Fruit fly (Drosophila melanogaster) whole organism, embryonic: ENCODE measurements around the gene Sce.
A peak's percentile ranks its signal among the peaks of the same experiment; 100 is the strongest.

Experiments used
- CG10366 ChIP-seq: fragments of 200-800 bp; sonication (Bioruptor generic); IDR thresholded peaks from 2 replicates; pipeline ENCODE4 v1.3.6; 2022; ENCODE audit warnings: missing biosample characterization, missing genetic modification characterization
- CG11695 ChIP-seq: fragments of 200-800 bp; sonication (Bioruptor generic); IDR thresholded peaks from 3 replicates; pipeline ENCODE4 v1.3.6; 2022; ENCODE audit warnings: missing biosample characterization, missing genetic modification characterization
- CG13624 ChIP-seq: fragments of 200-800 bp; sonication (Bioruptor generic); optimal IDR thresholded peaks from 2 replicates; lab custom pipeline; 2016; ENCODE audit warnings: missing biosample characterization, missing genetic modification characterization
- CG14014 ChIP-seq: fragments of 200-800 bp; sonication (Bioruptor generic); IDR thresholded peaks from 2 replicates; pipeline ENCODE4 v1.3.6; 2022; ENCODE audit warnings: missing biosample characterization, missing genetic modification characterization
- CG14860 ChIP-seq: fragments of 200-800 bp; sonication (Bioruptor generic); IDR thresholded peaks from 3 replicates; pipeline ENCODE4 v1.3.6; 2022; ENCODE audit warnings: missing biosample characterization, missing genetic modification characterization; ENCODE audit not compliant: partially characterized antibody
- CG15696 ChIP-seq: fragments of 200-800 bp; sonication (Bioruptor generic); optimal IDR thresholded peaks from 2 replicates; lab custom pipeline; 2019; ENCODE audit warnings: missing biosample characterization, mild to moderate bottlenecking, missing genetic modification characterization, moderate library complexity
- CG18599 ChIP-seq: fragments of 200-800 bp; sonication (Bioruptor generic); optimal IDR thresholded peaks from 3 replicates; lab custom pipeline; 2017; ENCODE audit warnings: missing biosample characterization, missing genetic modification characterization, mild to moderate bottlenecking, moderate library complexity, missing genetic modification reagents
- CG2116 ChIP-seq: fragments of 200-800 bp; sonication (Bioruptor generic); optimal IDR thresholded peaks from 3 replicates; lab custom pipeline; 2018; ENCODE audit warnings: missing biosample characterization, mild to moderate bottlenecking, missing genetic modification characterization
- CG4328 ChIP-seq: fragments of 200-800 bp; sonication (Bioruptor generic); optimal IDR thresholded peaks from 3 replicates; lab custom pipeline; 2017; ENCODE audit warnings: missing biosample characterization, missing genetic modification reagents, missing genetic modification characterization
- CG43689 ChIP-seq: fragments of 200-800 bp; sonication (Bioruptor generic); IDR thresholded peaks from 2 replicates; pipeline ENCODE4 v1.3.6; 2022; ENCODE audit warnings: missing biosample characterization, missing genetic modification characterization
- CG4820 ChIP-seq: fragments of 200-800 bp; sonication (Bioruptor generic); optimal IDR thresholded peaks from 3 replicates; lab custom pipeline; 2016; ENCODE audit warnings: missing biosample characterization, missing genetic modification characterization
- CG6683 ChIP-seq: fragments of 200-800 bp; sonication (Bioruptor generic); optimal IDR thresholded peaks from 2 replicates; lab custom pipeline; 2017; ENCODE audit warnings: missing biosample characterization, mild to moderate bottlenecking, missing genetic modification characterization, missing genetic modification reagents
- CG6791 ChIP-seq: fragments of 200-800 bp; sonication (Bioruptor generic); IDR thresholded peaks from 3 replicates; pipeline ENCODE4 v1.3.6; 2022; ENCODE audit warnings: missing biosample characterization, missing genetic modification characterization; ENCODE audit not compliant: partially characterized antibody
- CG7357 ChIP-seq: fragments of 200-800 bp; sonication (Bioruptor generic); IDR thresholded peaks from 3 replicates; pipeline ENCODE4 v1.3.6; 2022; ENCODE audit warnings: missing biosample characterization, missing genetic modification characterization
- CG7987 ChIP-seq: fragments of 200-800 bp; sonication (Bioruptor generic); optimal IDR thresholded peaks from 2 replicates; lab custom pipeline; 2018; ENCODE audit warnings: missing biosample characterization, mild to moderate bottlenecking, missing genetic modification characterization, moderate library complexity
- CG9932 ChIP-seq: fragments of 200-800 bp; sonication (Bioruptor generic); IDR thresholded peaks from 2 replicates; pipeline ENCODE4 v1.3.6; 2022; ENCODE audit warnings: missing biosample characterization, missing genetic modification characterization
- HLH3B ChIP-seq: fragments of 200-800 bp; sonication (Bioruptor generic); IDR thresholded peaks from 2 replicates; pipeline ENCODE4 v1.3.6; 2022; ENCODE audit warnings: missing biosample characterization, missing genetic modification characterization
- HmgZ ChIP-seq: fragments of 200-800 bp; sonication (Bioruptor generic); optimal IDR thresholded peaks from 2 replicates; lab custom pipeline; 2018; ENCODE audit warnings: missing biosample characterization, mild to moderate bottlenecking, missing genetic modification characterization
- MESR4 ChIP-seq: fragments of 200-800 bp; sonication (Bioruptor generic); optimal IDR thresholded peaks from 2 replicates; lab custom pipeline; 2018; ENCODE audit warnings: missing biosample characterization, mild to moderate bottlenecking, missing genetic modification characterization, moderate library complexity
- NfI ChIP-seq: fragments of 200-800 bp; sonication (Bioruptor generic); optimal IDR thresholded peaks from 3 replicates; lab custom pipeline; 2018; ENCODE audit warnings: missing biosample characterization, mild to moderate bottlenecking, missing genetic modification characterization, moderate library complexity
- Trl ChIP-seq, 3 experiments: fragments of >200 bp in 2 of 3; fragments of 200-800 bp in 1 of 3; sonication (Bioruptor generic) in 1 of 3; optimal IDR thresholded peaks; 2 replicates in 1 of 3; 3 replicates in 2 of 3; lab custom pipeline; 2016 to 2017; ENCODE audit warnings: missing biosample characterization in 1 of 3, missing genetic modification characterization in 1 of 3
- Vsx1 ChIP-seq: fragments of 200-800 bp; sonication (Bioruptor generic); optimal IDR thresholded peaks from 2 replicates; lab custom pipeline; 2017; ENCODE audit warnings: missing biosample characterization, mild to moderate bottlenecking, missing genetic modification characterization, missing genetic modification reagents
- ap ChIP-seq: fragments of 200-800 bp; sonication (Bioruptor generic); IDR thresholded peaks from 2 replicates; pipeline ENCODE4 v1.3.6; 2022; ENCODE audit warnings: missing biosample characterization, missing genetic modification characterization
- az2 ChIP-seq: fragments of 200-800 bp; sonication (Bioruptor generic); optimal IDR thresholded peaks from 3 replicates; lab custom pipeline; 2016; ENCODE audit warnings: missing biosample characterization, missing genetic modification characterization
- eve ChIP-seq, 2 experiments: fragments of >200 bp; optimal IDR thresholded peaks; 2 replicates each; lab custom pipeline; 2017; ENCODE audit warnings: missing biosample characterization in 2 of 2, missing genetic modification characterization in 2 of 2
- gem ChIP-seq: fragments of 200-800 bp; sonication (Bioruptor generic); optimal IDR thresholded peaks from 2 replicates; lab custom pipeline; 2019; ENCODE audit warnings: missing biosample characterization, mild to moderate bottlenecking, missing genetic modification characterization, moderate library complexity
- grau ChIP-seq: fragments of 200-800 bp; optimal IDR thresholded peaks from 3 replicates; lab custom pipeline; 2019; ENCODE audit warnings: missing biosample characterization, mild to moderate bottlenecking, missing genetic modification characterization, moderate library complexity
- gro ChIP-seq: fragments of 200-800 bp; sonication (Bioruptor generic); optimal IDR thresholded peaks from 2 replicates; lab custom pipeline; 2016; ENCODE audit warnings: missing biosample characterization, missing genetic modification characterization
- lab ChIP-seq: fragments of 200-800 bp; sonication (Bioruptor generic); optimal IDR thresholded peaks from 3 replicates; lab custom pipeline; 2017; ENCODE audit warnings: missing biosample characterization, missing genetic modification characterization, mild to moderate bottlenecking, moderate library complexity, missing genetic modification reagents
- mld ChIP-seq: fragments of 200-800 bp; sonication (Bioruptor generic); IDR thresholded peaks from 3 replicates; pipeline ENCODE4 v1.3.6; 2022; ENCODE audit warnings: missing biosample characterization, missing genetic modification characterization; ENCODE audit not compliant: partially characterized antibody
- nerfin-2 ChIP-seq: fragments of 200-800 bp; sonication (Bioruptor generic); IDR thresholded peaks from 2 replicates; pipeline ENCODE4 v1.3.6; 2022; ENCODE audit warnings: missing biosample characterization, missing genetic modification characterization; ENCODE audit not compliant: partially characterized antibody
- oc ChIP-seq: fragments of 200-800 bp; sonication (Bioruptor generic); optimal IDR thresholded peaks from 2 replicates; lab custom pipeline; 2018; ENCODE audit warnings: missing biosample characterization, mild to moderate bottlenecking, missing genetic modification characterization, moderate library complexity
- otp ChIP-seq: fragments of 200-800 bp; sonication (Bioruptor generic); IDR thresholded peaks from 3 replicates; pipeline ENCODE4, ENCODE4 v1.3.6; 2022; ENCODE audit warnings: missing biosample characterization, missing genetic modification characterization
- scrt ChIP-seq: fragments of 200-800 bp; sonication (Bioruptor generic); optimal IDR thresholded peaks from 2 replicates; lab custom pipeline; 2018; ENCODE audit warnings: missing biosample characterization, mild to moderate bottlenecking, missing genetic modification characterization, moderate library complexity
- sd ChIP-seq: fragments of 200-800 bp; sonication (Bioruptor generic); optimal IDR thresholded peaks from 3 replicates; lab custom pipeline; 2018; ENCODE audit warnings: missing biosample characterization, mild to moderate bottlenecking, missing genetic modification characterization, moderate library complexity
- seq ChIP-seq: fragments of 200-800 bp; sonication (Bioruptor generic); IDR thresholded peaks from 2 replicates; pipeline ENCODE4 v1.3.6; 2022; ENCODE audit warnings: missing biosample characterization, missing genetic modification characterization
- shn ChIP-seq: fragments of 200-800 bp; sonication (Bioruptor generic); optimal IDR thresholded peaks from 3 replicates; lab custom pipeline; 2016; ENCODE audit warnings: missing biosample characterization, missing genetic modification characterization
- sqz ChIP-seq: fragments of 200-800 bp; sonication (Bioruptor generic); optimal IDR thresholded peaks from 3 replicates; lab custom pipeline; 2018; ENCODE audit warnings: missing biosample characterization, mild to moderate bottlenecking, missing genetic modification characterization
- vfl ChIP-seq: fragments of 200-800 bp; sonication (Bioruptor generic); optimal IDR thresholded peaks from 2 replicates; lab custom pipeline; 2016; ENCODE audit warnings: missing biosample characterization, missing genetic modification characterization
- vnd ChIP-seq: fragments of 200-800 bp; sonication (Bioruptor generic); IDR thresholded peaks from 3 replicates; pipeline ENCODE4 v1.3.6; 2022; ENCODE audit warnings: missing biosample characterization, missing genetic modification characterization; ENCODE audit not compliant: partially characterized antibody
- yki ChIP-seq: fragments of >200 bp; optimal IDR thresholded peaks from 3 replicates; lab custom pipeline; 2018
- zfh2 ChIP-seq: fragments of 200-800 bp; sonication (Bioruptor generic); optimal IDR thresholded peaks from 2 replicates; lab custom pipeline; 2016; ENCODE audit warnings: missing biosample characterization, missing genetic modification characterization

The Sce gene

DNA sequence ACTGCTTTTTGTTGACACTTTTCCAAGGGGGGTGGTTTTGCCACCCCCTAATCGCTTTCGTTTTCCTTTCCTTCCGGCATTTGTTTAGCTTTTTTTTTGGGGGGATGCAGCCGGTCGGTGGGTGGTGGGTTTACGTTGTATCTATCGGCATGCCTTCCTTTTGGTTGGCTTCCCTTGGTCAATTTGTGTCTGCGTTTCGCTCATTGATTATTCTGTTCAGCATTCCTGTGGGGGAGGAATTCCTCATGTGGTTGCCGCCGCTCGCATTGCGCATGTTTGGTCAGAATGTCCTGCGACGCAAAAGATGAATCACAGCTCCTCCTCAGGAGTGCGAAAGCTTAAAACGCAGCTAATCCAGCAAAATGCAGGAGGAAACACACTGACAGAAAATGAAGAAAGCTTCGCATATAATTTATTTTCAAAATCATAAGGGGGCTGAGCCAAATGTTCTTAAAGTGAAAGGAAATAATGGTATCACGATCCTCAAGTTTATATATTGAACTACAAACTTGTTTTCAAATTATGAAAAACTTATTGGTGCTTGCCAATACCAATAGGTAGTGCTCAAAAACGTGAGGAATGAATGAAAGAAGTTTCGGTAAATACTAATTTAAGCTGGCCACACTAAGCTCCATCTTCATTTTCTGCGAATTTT is 29.5 kb downstream of the Sce start, which contains the start of gene RpS10a (continued):
- TF ChIP-seq CG6683 (no peak), sqz (GFP tag; lab: Kevin White, UChicago) (peak; percentile 45), gro (GFP tag; lab: Kevin White, UChicago) (no peak), CG10366 (GFP tag; lab: Robert Waterston, UW) (no peak), gem (tag; lab: Kevin White, UChicago) (peak; percentile 24), CG43689 (GFP tag; lab: Robert Waterston, UW) (no peak), CG4820 (GFP tag; lab: Kevin White, UChicago) (no peak), lab (peak; percentile 16), nerfin-2 (GFP tag; lab: Robert Waterston, UW) (0 out of 2 replicates have a peak, but pooled peaks have one; percentile 25), CG7987 (no peak), zfh2 (GFP tag; lab: Kevin White, UChicago) (no peak), CG7357 (GFP tag; lab: Robert Waterston, UW) (no peak), mld (peak; percentile 47; the same call in 1 of the 3 replicates), CG9932 (0 out of 2 replicates have a peak, but pooled peaks have one; percentile 5), CG2116 (GFP tag; lab: Kevin White, UChicago) (no peak), Trl (optimal IDR thresholded peaks at IDR 0.05; lab: Kevin White, UChicago) (no peak), Trl (GFP tag; optimal IDR thresholded peaks at IDR 0.05; lab: Kevin White, UChicago) (no peak), yki (lab: Kevin White, UChicago) (no peak), vfl (GFP tag; lab: Kevin White, UChicago) (no peak), HLH3B (no peak), vnd (no peak), oc (no peak), eve (GFP tag; optimal IDR thresholded peaks at IDR 0.05; lab: Kevin White, UChicago) (no peak), Vsx1 (GFP tag; lab: Kevin White, UChicago) (no peak), CG14014 (GFP tag; lab: Robert Waterston, UW) (no peak), HmgZ (tag; lab: Kevin White, UChicago) (no peak), seq (GFP tag; lab: Robert Waterston, UW) (peak; percentile 53; the same call in 1 of the 2 replicates), CG6791 (GFP tag; lab: Robert Waterston, UW) (peak; percentile 81; the same call in 2 of the 3 replicates), CG14860 (GFP tag; lab: Robert Waterston, UW) (0 out of 3 replicates have a peak, but pooled peaks have one; percentile 27), grau (tag; lab: Kevin White, UChicago) (peak; percentile 12), NfI (GFP tag; lab: Kevin White, UChicago) (no peak), CG13624 (GFP tag; lab: Kevin White, UChicago) (peak; percentile 47), CG11695 (GFP tag; lab: Robert Waterston, UW) (no peak), scrt (GFP tag; lab: Kevin White, UChicago) (peak; percentile 18), MESR4 (no peak), shn (GFP tag; lab: Kevin White, UChicago) (no peak), sd (tag; lab: Kevin White, UChicago) (peak; percentile 92), CG4328 (no peak), az2 (no peak), CG15696 (tag; lab: Kevin White, UChicago) (no peak), otp (GFP tag; lab: Robert Waterston, UW) (no peak), CG18599 (GFP tag; lab: Kevin White, UChicago) (peak; percentile 19), ap (GFP tag; lab: Robert Waterston, UW) (no peak)
